Fruit fly (Drosophila melanogaster) S2 (cell line): ENCODE measurements around the gene CG9150.

Source experiments
- CG8478 ChIP-seq: fragments of >200 bp; optimal IDR thresholded peaks from 2 replicates; lab custom pipeline; 2018
- CTCF ChIP-seq, 2 experiments: fragments of >200 bp; optimal IDR thresholded peaks; 2 replicates each; lab custom pipeline; 2018

DNA sequence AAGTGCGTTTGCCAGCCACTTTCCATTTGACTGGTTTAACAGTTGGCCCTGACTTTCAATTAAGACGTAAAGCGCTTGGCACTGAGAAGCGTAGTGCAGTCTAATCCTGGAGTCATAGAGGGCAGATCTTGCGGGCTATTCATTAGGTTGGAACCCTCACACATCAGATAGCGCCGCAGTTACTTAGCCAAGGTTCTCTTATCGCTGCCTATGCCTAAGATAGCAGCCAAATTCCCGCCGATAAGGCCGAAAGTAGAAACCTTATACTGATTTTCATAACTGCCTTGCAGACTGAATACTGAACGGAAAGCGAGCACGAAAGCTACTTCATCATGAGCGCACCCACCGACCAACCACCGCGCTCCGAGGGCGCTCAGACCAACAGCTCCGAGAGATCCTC lies 3.7 kb upstream of the CG9150 start:
- no peak for TF ChIP-seq CG8478 (lab: Kevin White, UChicago)
- no peak for TF ChIP-seq CTCF (optimal IDR thresholded peaks at IDR 0.05; lab: Kevin White, UChicago)
